Worm (Caenorhabditis elegans) whole organism, L4 larva: ENCODE data around the gene rpl-36.A.

Experiments used
- F26F4.8 ChIP-seq: fragments of 200-800 bp; sonication (Bioruptor generic); conservative IDR thresholded peaks from 2 replicates; pipeline ENCODE4 v1.3.6; 2022; ENCODE audit warnings: missing genetic modification characterization, missing compliant biosample characterization
- F37D6.2 ChIP-seq: sonication (generic microtip); optimal IDR thresholded peaks from 2 replicates; lab custom pipeline; 2016; ENCODE audit warnings: mild to moderate bottlenecking, missing genetic modification characterization, missing compliant biosample characterization
- T26A8.4 ChIP-seq: fragments of 200-800 bp; sonication (Bioruptor generic); IDR thresholded peaks from 2 replicates; pipeline ENCODE4 v1.3.6; 2022; ENCODE audit warnings: missing genetic modification characterization, missing compliant biosample characterization
- Y105C5A.15 ChIP-seq: fragments of 200-800 bp; sonication (Bioruptor generic); IDR thresholded peaks from 2 replicates; pipeline ENCODE4 v1.3.6; 2022; ENCODE audit warnings: missing genetic modification characterization, missing compliant biosample characterization
- Y48G9A.11 ChIP-seq: fragments of 200-800 bp; sonication (Bioruptor generic); IDR thresholded peaks from 2 replicates; pipeline ENCODE4 v1.3.6; 2022; ENCODE audit warnings: missing genetic modification reagents, missing genetic modification characterization, missing compliant biosample characterization
- Y75B8A.6 ChIP-seq: fragments of 200-800 bp; sonication (Bioruptor generic); IDR thresholded peaks from 2 replicates; pipeline ENCODE4 v1.3.6; 2022; ENCODE audit warnings: missing genetic modification reagents, missing genetic modification characterization, missing compliant biosample characterization
- ZK337.2 ChIP-seq: fragments of 200-800 bp; sonication (Bioruptor generic); IDR thresholded peaks from 2 replicates; pipeline ENCODE4 v1.3.6; 2022; ENCODE audit warnings: missing genetic modification reagents, missing genetic modification characterization, missing compliant biosample characterization
- ZK546.5 ChIP-seq, 2 experiments: sonication (generic microtip); optimal IDR thresholded peaks; 2 replicates each; lab custom pipeline; 2017; ENCODE audit warnings: missing biosample characterization in 2 of 2, missing genetic modification characterization in 2 of 2
- aly-2 ChIP-seq: sonication (generic microtip); optimal IDR thresholded peaks from 2 replicates; lab custom pipeline; 2018; ENCODE audit warnings: missing biosample characterization, missing genetic modification characterization
- ama-1 ChIP-seq: fragments of 150-350 bp; optimal IDR thresholded peaks from 2 replicates; lab custom pipeline; 2014; ENCODE audit warnings: inconsistent platforms, mixed read lengths
- ceh-20 ChIP-seq: fragments of 200-800 bp; sonication (Bioruptor generic); IDR thresholded peaks from 2 replicates; pipeline ENCODE4 v1.3.6; 2022; ENCODE audit warnings: missing genetic modification reagents, missing genetic modification characterization, missing compliant biosample characterization
- ceh-62 ChIP-seq: sonication (generic microtip); optimal IDR thresholded peaks from 2 replicates; lab custom pipeline; 2017; ENCODE audit warnings: missing biosample characterization, missing genetic modification characterization
- ceh-82 ChIP-seq: sonication (generic microtip); optimal IDR thresholded peaks from 2 replicates; lab custom pipeline; 2017; ENCODE audit warnings: missing biosample characterization, missing genetic modification characterization
- daf-16 ChIP-seq, 3 experiments: sonication (generic microtip); optimal IDR thresholded peaks; 2 replicates each; lab custom pipeline; 2016 to 2017; ENCODE audit warnings: missing genetic modification characterization in 3 of 3, missing genetic modification reagents in 3 of 3, mild to moderate bottlenecking in 2 of 3, missing compliant biosample characterization in 2 of 3, missing biosample characterization in 1 of 3, moderate library complexity in 1 of 3
- dmd-9 ChIP-seq: fragments of 200-800 bp; sonication (Bioruptor generic); IDR thresholded peaks from 2 replicates; pipeline ENCODE4 v1.3.6; 2022; ENCODE audit warnings: missing genetic modification reagents, missing genetic modification characterization, missing compliant biosample characterization
- fos-1 ChIP-seq: fragments of 150-350 bp; optimal IDR thresholded peaks from 2 replicates; lab custom pipeline; 2014; ENCODE audit warnings: missing biosample characterization, missing genetic modification characterization
- gei-8 ChIP-seq: fragments of 200-800 bp; sonication (Bioruptor generic); optimal IDR thresholded peaks from 2 replicates; lab custom pipeline; 2018; ENCODE audit warnings: mild to moderate bottlenecking, missing genetic modification characterization, missing compliant biosample characterization
- lim-7 ChIP-seq: fragments of 200-800 bp; sonication (Bioruptor generic); IDR thresholded peaks from 2 replicates; pipeline ENCODE4 v1.3.6; 2022; ENCODE audit warnings: missing genetic modification characterization, missing compliant biosample characterization
- lin-1 ChIP-seq: fragments of 200-800 bp; sonication (Bioruptor generic); IDR thresholded peaks from 2 replicates; pipeline ENCODE4 v1.3.6; 2022; ENCODE audit warnings: missing genetic modification reagents, missing genetic modification characterization, missing compliant biosample characterization
- lin-13 ChIP-seq: fragments of 150-350 bp; optimal IDR thresholded peaks from 2 replicates; lab custom pipeline; 2014; ENCODE audit warnings: missing biosample characterization, missing genetic modification reagents, missing genetic modification characterization
- lin-15B ChIP-seq: fragments of 150-350 bp; sonication (generic microtip); optimal IDR thresholded peaks from 3 replicates; lab custom pipeline; 2014; ENCODE audit warnings: missing biosample characterization, missing genetic modification characterization
- lir-3 ChIP-seq: sonication (generic microtip); optimal IDR thresholded peaks from 2 replicates; lab custom pipeline; 2016; ENCODE audit warnings: mild to moderate bottlenecking, missing genetic modification characterization, missing compliant biosample characterization
- lsy-2 ChIP-seq, 2 experiments: fragments of 150-350 bp in 1 of 2; sonication (generic microtip) in 1 of 2; optimal IDR thresholded peaks; 2 replicates each; lab custom pipeline; 2014 to 2017; ENCODE audit warnings: missing biosample characterization in 2 of 2, missing genetic modification characterization in 2 of 2
- mdl-1 ChIP-seq, 2 experiments: fragments of 150-350 bp in 1 of 2; sonication (generic microtip) in 1 of 2; optimal IDR thresholded peaks; 2 replicates each; lab custom pipeline; 2014 to 2017; ENCODE audit warnings: missing biosample characterization in 2 of 2, missing genetic modification characterization in 2 of 2
- mep-1 ChIP-seq: fragments of 150-350 bp; sonication (generic microtip); optimal IDR thresholded peaks from 3 replicates; lab custom pipeline; 2014; ENCODE audit warnings: missing biosample characterization, missing genetic modification characterization
- mes-2 ChIP-seq: sonication (generic microtip); optimal IDR thresholded peaks from 2 replicates; lab custom pipeline; 2016; ENCODE audit warnings: missing genotype, mild to moderate bottlenecking, missing genetic modification characterization, missing compliant biosample characterization; ENCODE audit not compliant: poor library complexity, severe bottlenecking
- mxl-2 ChIP-seq: fragments of 200-800 bp; sonication (Bioruptor generic); conservative IDR thresholded peaks from 2 replicates; pipeline ENCODE4 v1.3.6; 2022; ENCODE audit warnings: missing genetic modification reagents, missing genetic modification characterization, missing compliant biosample characterization
- mxl-3 ChIP-seq: fragments of 200-800 bp; sonication (Bioruptor generic); optimal IDR thresholded peaks from 2 replicates; lab custom pipeline; 2018; ENCODE audit warnings: mild to moderate bottlenecking, missing genetic modification characterization, missing compliant biosample characterization
- nhr-11 ChIP-seq: fragments of 150-350 bp; optimal IDR thresholded peaks from 2 replicates; lab custom pipeline; 2014; ENCODE audit warnings: missing biosample characterization, missing genetic modification characterization
- nhr-237 ChIP-seq: sonication (generic microtip); optimal IDR thresholded peaks from 2 replicates; lab custom pipeline; 2017; ENCODE audit warnings: missing biosample characterization, missing genetic modification characterization
- nhr-25 ChIP-seq: sonication (generic microtip); optimal IDR thresholded peaks from 2 replicates; lab custom pipeline; 2017; ENCODE audit warnings: missing genetic modification characterization, mild to moderate bottlenecking, missing compliant biosample characterization, antibody characterized with exemption, moderate library complexity, borderline replicate concordance; ENCODE audit not compliant: insufficient read depth
- nhr-48 ChIP-seq: sonication (generic microtip); optimal IDR thresholded peaks from 2 replicates; lab custom pipeline; 2016; ENCODE audit warnings: mild to moderate bottlenecking, missing genetic modification characterization, missing compliant biosample characterization
- pha-4 ChIP-seq, 2 experiments: fragments of 150-350 bp in 1 of 2; fragments of 200-800 bp in 1 of 2; sonication (Bioruptor generic) in 1 of 2; IDR thresholded peaks in 1 of 2; optimal IDR thresholded peaks in 1 of 2; 2 replicates each; pipeline versions ENCODE4 v1.3.6 to Lab custom; 2014 to 2022; ENCODE audit warnings: missing genetic modification characterization in 2 of 2, missing genetic modification reagents in 2 of 2, missing biosample characterization in 1 of 2, missing compliant biosample characterization in 1 of 2
- pqm-1 ChIP-seq: sonication (generic microtip); optimal IDR thresholded peaks from 2 replicates; lab custom pipeline; 2017; ENCODE audit warnings: missing biosample characterization, missing genetic modification characterization
- sdz-12 ChIP-seq: fragments of 200-800 bp; sonication (Bioruptor generic); optimal IDR thresholded peaks from 2 replicates; lab custom pipeline; 2018; ENCODE audit warnings: mild to moderate bottlenecking, missing genetic modification characterization, missing compliant biosample characterization
- snpc-1.2 ChIP-seq: fragments of 200-800 bp; sonication (Bioruptor generic); IDR thresholded peaks from 2 replicates; pipeline ENCODE4 v1.3.6; 2022; ENCODE audit warnings: missing genetic modification reagents, missing genetic modification characterization, missing compliant biosample characterization
- spr-3 ChIP-seq: fragments of 200-800 bp; sonication (Bioruptor generic); optimal IDR thresholded peaks from 2 replicates; lab custom pipeline; 2018; ENCODE audit warnings: mild to moderate bottlenecking, missing genetic modification characterization, missing compliant biosample characterization
- tag-97 ChIP-seq: fragments of 200-800 bp; sonication (Bioruptor generic); IDR thresholded peaks from 2 replicates; pipeline ENCODE4 v1.3.6; 2022; ENCODE audit warnings: missing genetic modification characterization, missing compliant biosample characterization
- unc-130 ChIP-seq: sonication (generic microtip); optimal IDR thresholded peaks from 2 replicates; lab custom pipeline; 2016; ENCODE audit warnings: missing genetic modification reagents, missing genetic modification characterization, missing compliant biosample characterization
- unc-39 ChIP-seq: sonication (generic microtip); optimal IDR thresholded peaks from 2 replicates; lab custom pipeline; 2017; ENCODE audit warnings: missing biosample characterization, missing genetic modification characterization
- unc-62 ChIP-seq, 3 experiments: fragments of 150-350 bp in 1 of 3; sonication (generic microtip); optimal IDR thresholded peaks in 2 of 3; peaks in 1 of 3; 1 replicate in 1 of 3; 2 replicates in 2 of 3; lab custom pipeline; 2014 to 2017; ENCODE audit warnings: missing biosample characterization in 3 of 3, missing genetic modification characterization in 3 of 3, missing genetic modification reagents in 3 of 3, missing genotype in 1 of 3
- zfp-3 ChIP-seq: fragments of 200-800 bp; sonication (Bioruptor generic); conservative IDR thresholded peaks from 2 replicates; pipeline ENCODE4 v1.3.6; 2022; ENCODE audit warnings: missing genetic modification reagents, missing genetic modification characterization, missing compliant biosample characterization
- ztf-11 ChIP-seq: fragments of 150-350 bp; optimal IDR thresholded peaks from 2 replicates; lab custom pipeline; 2014; ENCODE audit warnings: missing biosample characterization, missing genetic modification characterization

Gene rpl-36.A

ce11 chrII:11103052-11103451, 6.0 kb upstream of the rpl-36.A start (continued):
- TF ChIP-seq pqm-1 (tag; lab: Kevin White, UChicago): peak; percentile 73
- TF ChIP-seq sdz-12 (GFP tag; lab: Kevin White, UChicago): no peak
- TF ChIP-seq T26A8.4 (GFP tag; lab: Robert Waterston, UW): no peak
- TF ChIP-seq unc-130 (GFP tag; lab: Kevin White, UChicago): no peak
- no peak for TF ChIP-seq lim-7 (GFP tag; lab: Robert Waterston, UW)

- TF ChIP-seq unc-62 (GFP tag; optimal IDR thresholded peaks at IDR 0.05 in 1 of 2; lab: Kevin White, UChicago): peak in 1 of 2 experiments; percentile 95
- TF ChIP-seq unc-62 (tag; optimal IDR thresholded peaks at IDR 0.05; lab: Kevin White, UChicago): no peak
- TF ChIP-seq sdz-12 (GFP tag; lab: Kevin White, UChicago): no peak
Measured at ce11 chrII:11101171-11101570, 4.2 kb upstream of the rpl-36.A start.

ce11 chrII:11099841-11100240, 2.8 kb upstream of the rpl-36.A start, which contains the start of gene C09H10.4:
Gene C09H10.4 (plus strand): TSS chrII:11100141.
- TF ChIP-seq pqm-1 (tag; lab: Kevin White, UChicago) (no peak), lin-13 (GFP tag; lab: Kevin White, UChicago) (no peak), pha-4 (GFP tag; IDR thresholded peaks at IDR 0.05; lab: Robert Waterston, UW) (0 out of 2 replicates have a peak, but pooled peaks have one; percentile 11), pha-4 (tag; optimal IDR thresholded peaks at IDR 0.05; lab: Kevin White, UChicago) (no peak), nhr-48 (no peak), unc-62 (GFP tag; optimal IDR thresholded peaks at IDR 0.05 in 1 of 2; lab: Kevin White, UChicago) (peak in 1 of 2 experiments; percentile 36), unc-62 (tag; optimal IDR thresholded peaks at IDR 0.05; lab: Kevin White, UChicago) (no peak), mdl-1 (tag; optimal IDR thresholded peaks at IDR 0.05; lab: Kevin White, UChicago) (no peak), lir-3 (tag; lab: Kevin White, UChicago) (no peak), dmd-9 (GFP tag; lab: Robert Waterston, UW) (no peak)

ce11 chrII:11096233-11096632, 771 bp downstream of the rpl-36.A start, which contains the start of gene nbs-1:
Gene nbs-1 (minus strand): TSS chrII:11096478.
- TF ChIP-seq ZK337.2: no peak
- TF ChIP-seq zfp-3 (GFP tag; lab: Robert Waterston, UW): no peak
- no peak for TF ChIP-seq ztf-11 (tag; lab: Kevin White, UChicago)
- no peak for TF ChIP-seq fos-1
- no peak for TF ChIP-seq gei-8
- TF ChIP-seq snpc-1.2: peak; percentile 54; the same call in 1 of the 2 replicates
- no peak for TF ChIP-seq spr-3 (GFP tag; lab: Kevin White, UChicago)
- TF ChIP-seq ama-1 (lab: Kevin White, UChicago): peak; percentile 14
- TF ChIP-seq lir-3 (tag; lab: Kevin White, UChicago): no peak
- no peak for TF ChIP-seq mxl-3 (GFP tag; lab: Kevin White, UChicago)
- TF ChIP-seq lin-15B: no peak
- TF ChIP-seq ceh-62 (tag; lab: Kevin White, UChicago): no peak
- TF ChIP-seq mep-1 (tag; lab: Kevin White, UChicago): no peak
- peak; percentile 21 for TF ChIP-seq mes-2 (tag; lab: Kevin White, UChicago)
- TF ChIP-seq Y75B8A.6: no peak
- no peak for TF ChIP-seq ceh-82 (tag; lab: Kevin White, UChicago)
- TF ChIP-seq ZK546.5 (tag; optimal IDR thresholded peaks at IDR 0.05; lab: Kevin White, UChicago): no peak
- TF ChIP-seq aly-2 (tag; lab: Kevin White, UChicago): no peak
- no peak for TF ChIP-seq F37D6.2 (tag; lab: Kevin White, UChicago)
- TF ChIP-seq Y48G9A.11 (GFP tag; lab: Robert Waterston, UW): 0 out of 2 replicates have a peak, but pooled peaks have one; percentile 38
- TF ChIP-seq nhr-11 (tag; lab: Kevin White, UChicago): no peak
- TF ChIP-seq daf-16 (GFP tag; optimal IDR thresholded peaks at IDR 0.05; lab: Kevin White, UChicago): no peak
- no peak for TF ChIP-seq daf-16 (tag; optimal IDR thresholded peaks at IDR 0.05; lab: Kevin White, UChicago)
- TF ChIP-seq lsy-2 (tag; optimal IDR thresholded peaks at IDR 0.05; lab: Kevin White, UChicago): peak in 1 of 2 experiments; percentile 29
- no peak for TF ChIP-seq Y105C5A.15 (GFP tag; lab: Robert Waterston, UW)
- no peak for TF ChIP-seq tag-97
- TF ChIP-seq lin-1: no peak
- TF ChIP-seq ceh-20 (GFP tag; lab: Robert Waterston, UW): no peak
- no peak for TF ChIP-seq unc-39 (tag; lab: Kevin White, UChicago)
- no peak for TF ChIP-seq nhr-237
- no peak for TF ChIP-seq nhr-25 (tag; lab: Kevin White, UChicago)
- TF ChIP-seq F26F4.8 (GFP tag; lab: Robert Waterston, UW): no peak
- no peak for TF ChIP-seq mxl-2 (GFP tag; lab: Robert Waterston, UW)
